Fruit fly (Drosophila melanogaster) whole organism, larva: Measurements from ENCODE around the gene mat.
A peak's percentile ranks its signal among the peaks of the same experiment; 100 is the strongest.
"Not testable (repeated sequence)": the region's sequence is repeated elsewhere in the genome, so short reads cannot be mapped to it uniquely, and the experiment has no call there.

ENCODE experiments used
- noc ChIP-seq: fragments of 200-800 bp; sonication (Bioruptor generic); optimal IDR thresholded peaks from 3 replicates; lab custom pipeline; 2019; ENCODE audit warnings: missing biosample characterization, mild to moderate bottlenecking, missing genetic modification characterization, moderate library complexity

The mat gene

dm6 chr3L:902598-902997 lies at the start of gene mat:
mat (plus strand) TSS chr3L:902898.
- no peak for TF ChIP-seq noc (tag; lab: Kevin White, UChicago)

- TF ChIP-seq noc (tag; lab: Kevin White, UChicago), result peak; percentile 14
Observed at dm6 chr3L:857063-858015, 45.4 kb upstream of the mat start, which contains the start of gene dpr20. dpr20 (minus strand) TSS chr3L:857248.

dm6 chr3L:865096-865495 lies 37.6 kb upstream of the mat start, which contains the start of gene CG12502:
CG12502 (plus strand) TSS chr3L:865396.
- TF ChIP-seq noc (tag; lab: Kevin White, UChicago), result not testable (repeated sequence)

dm6 chr3L:868800-869199 lies 33.9 kb upstream of the mat start:
- no peak for TF ChIP-seq noc (tag; lab: Kevin White, UChicago)

dm6 chr3L:871713-872112 lies 31.0 kb upstream of the mat start, which contains the start of gene Usp10:
Usp10 (plus strand) TSS chr3L:871899.
- no peak for TF ChIP-seq noc (tag; lab: Kevin White, UChicago)

- TF ChIP-seq noc (tag; lab: Kevin White, UChicago), result no peak
Observed at dm6 chr3L:872389-872972, 30.2 kb upstream of the mat start.

dm6 chr3L:875416-876011 lies 27.2 kb upstream of the mat start:
- TF ChIP-seq noc (tag; lab: Kevin White, UChicago), result peak; percentile 17

dm6 chr3L:876087-876486 lies 26.6 kb upstream of the mat start:
- TF ChIP-seq noc (tag; lab: Kevin White, UChicago), result no peak

dm6 chr3L:876656-877055 lies 26.0 kb upstream of the mat start:
- peak; percentile 28 for TF ChIP-seq noc (tag; lab: Kevin White, UChicago)

dm6 chr3L:880851-881250 lies 21.8 kb upstream of the mat start:
- TF ChIP-seq noc (tag; lab: Kevin White, UChicago), result no peak

- no peak for TF ChIP-seq noc (tag; lab: Kevin White, UChicago)
Observed at dm6 chr3L:881496-882235, 21.0 kb upstream of the mat start, which contains the start of gene CG13907. CG13907 (minus strand) TSS chr3L:882013.

- TF ChIP-seq noc (tag; lab: Kevin White, UChicago), result no peak
Observed at dm6 chr3L:882236-882891, 20.3 kb upstream of the mat start.

dm6 chr3L:882892-883255 lies 19.8 kb upstream of the mat start:
- TF ChIP-seq noc (tag; lab: Kevin White, UChicago), result no peak

- TF ChIP-seq noc (tag; lab: Kevin White, UChicago), result no peak
Observed at dm6 chr3L:883786-884185, 18.9 kb upstream of the mat start.

dm6 chr3L:884239-884638 lies 18.5 kb upstream of the mat start:
- no peak for TF ChIP-seq noc (tag; lab: Kevin White, UChicago)
